Worm (Caenorhabditis elegans) whole organism, L2 larva: ENCODE measurements around the gene ctsa-4.1.

ENCODE experiments used
- R02D3.7 ChIP-seq: fragments of 150-350 bp; optimal IDR thresholded peaks from 2 replicates; lab custom pipeline; 2014; ENCODE audit warnings: missing biosample characterization, missing genetic modification characterization
- alr-1 ChIP-seq: fragments of 150-350 bp; optimal IDR thresholded peaks from 2 replicates; lab custom pipeline; 2014; ENCODE audit warnings: missing biosample characterization, missing genetic modification characterization
- aly-2 ChIP-seq: fragments of 150-350 bp; optimal IDR thresholded peaks from 2 replicates; lab custom pipeline; 2014; ENCODE audit warnings: missing biosample characterization, missing genetic modification characterization
- ama-1 ChIP-seq: fragments of 150-350 bp; optimal IDR thresholded peaks from 2 replicates; lab custom pipeline; 2018; ENCODE audit warnings: inconsistent platforms
- blmp-1 ChIP-seq: sonication (generic microtip); optimal IDR thresholded peaks from 2 replicates; lab custom pipeline; 2017; ENCODE audit warnings: missing genetic modification characterization, mild to moderate bottlenecking, missing compliant biosample characterization, antibody characterized with exemption, moderate library complexity; ENCODE audit not compliant: insufficient read depth
- crh-2 ChIP-seq: sonication (generic microtip); optimal IDR thresholded peaks from 2 replicates; lab custom pipeline; 2017; ENCODE audit warnings: missing biosample characterization, missing genetic modification characterization
- dmd-4 ChIP-seq: sonication (generic microtip); optimal IDR thresholded peaks from 2 replicates; lab custom pipeline; 2017; ENCODE audit warnings: missing biosample characterization, missing genetic modification characterization
- elt-3 ChIP-seq: sonication (generic microtip); optimal IDR thresholded peaks from 2 replicates; lab custom pipeline; 2017; ENCODE audit warnings: missing biosample characterization, missing genetic modification characterization
- fos-1 ChIP-seq: fragments of 150-350 bp; optimal IDR thresholded peaks from 2 replicates; lab custom pipeline; 2014; ENCODE audit warnings: missing biosample characterization, missing genetic modification characterization
- gmeb-1 ChIP-seq: fragments of 150-350 bp; optimal IDR thresholded peaks from 2 replicates; lab custom pipeline; 2014; ENCODE audit warnings: missing biosample characterization, missing genetic modification characterization
- lin-11 ChIP-seq: fragments of 150-350 bp; sonication (generic microtip); optimal IDR thresholded peaks from 2 replicates; lab custom pipeline; 2014; ENCODE audit warnings: missing biosample characterization, missing genetic modification characterization, inconsistent platforms, mixed read lengths
- lin-13 ChIP-seq: fragments of 150-350 bp; optimal IDR thresholded peaks from 2 replicates; lab custom pipeline; 2014; ENCODE audit warnings: missing biosample characterization, missing genetic modification reagents, missing genetic modification characterization
- lin-39 ChIP-seq: fragments of 150-350 bp; optimal IDR thresholded peaks from 2 replicates; lab custom pipeline; 2014; ENCODE audit warnings: missing biosample characterization, missing genetic modification reagents, missing genetic modification characterization
- lsy-2 ChIP-seq, 2 experiments: fragments of 150-350 bp in 1 of 2; sonication (generic microtip) in 1 of 2; optimal IDR thresholded peaks; 2 replicates each; lab custom pipeline; 2014 to 2017; ENCODE audit warnings: missing biosample characterization in 2 of 2, missing genetic modification characterization in 2 of 2
- mbf-1 ChIP-seq: sonication (generic microtip); optimal IDR thresholded peaks from 2 replicates; lab custom pipeline; 2017; ENCODE audit warnings: missing biosample characterization, missing genetic modification characterization
- mdl-1 ChIP-seq, 2 experiments: fragments of 150-350 bp in 1 of 2; sonication (generic microtip) in 1 of 2; optimal IDR thresholded peaks; 2 replicates each; lab custom pipeline; 2017; ENCODE audit warnings: missing biosample characterization in 2 of 2, missing genetic modification characterization in 2 of 2
- nhr-10 ChIP-seq: sonication (generic microtip); optimal IDR thresholded peaks from 2 replicates; lab custom pipeline; 2017; ENCODE audit warnings: missing biosample characterization, missing genetic modification characterization
- nhr-12 ChIP-seq: fragments of 150-350 bp; optimal IDR thresholded peaks from 2 replicates; lab custom pipeline; 2014; ENCODE audit warnings: missing biosample characterization, missing genetic modification characterization
- nhr-129 ChIP-seq: fragments of 150-350 bp; optimal IDR thresholded peaks from 2 replicates; lab custom pipeline; 2014; ENCODE audit warnings: missing biosample characterization, missing genetic modification characterization
- nhr-21 ChIP-seq: fragments of 150-350 bp; optimal IDR thresholded peaks from 2 replicates; lab custom pipeline; 2014; ENCODE audit warnings: missing biosample characterization, missing genetic modification characterization
- nhr-23 ChIP-seq: fragments of 150-350 bp; optimal IDR thresholded peaks from 2 replicates; lab custom pipeline; 2014; ENCODE audit warnings: missing biosample characterization, missing genetic modification reagents, missing genetic modification characterization
- nhr-25 ChIP-seq: fragments of 150-350 bp; sonication (generic microtip); optimal IDR thresholded peaks from 3 replicates; lab custom pipeline; 2014; ENCODE audit warnings: missing biosample characterization, missing genetic modification characterization
- nhr-77 ChIP-seq: fragments of 150-350 bp; optimal IDR thresholded peaks from 2 replicates; lab custom pipeline; 2014; ENCODE audit warnings: missing biosample characterization, missing genetic modification characterization
- peb-1 ChIP-seq: fragments of 150-350 bp; optimal IDR thresholded peaks from 2 replicates; lab custom pipeline; 2014; ENCODE audit warnings: missing biosample characterization, missing genetic modification characterization
- sem-4 ChIP-seq: fragments of 150-350 bp; optimal IDR thresholded peaks from 2 replicates; lab custom pipeline; 2014; ENCODE audit warnings: missing biosample characterization, missing genetic modification reagents, missing genetic modification characterization
- skn-1 ChIP-seq: sonication (generic microtip); optimal IDR thresholded peaks from 2 replicates; lab custom pipeline; 2017; ENCODE audit warnings: missing biosample characterization, missing genetic modification characterization
- sma-3 ChIP-seq: sonication (generic microtip); optimal IDR thresholded peaks from 2 replicates; lab custom pipeline; 2016; ENCODE audit warnings: missing genetic modification reagents, missing genetic modification characterization, missing compliant biosample characterization
- sma-9 ChIP-seq, 2 experiments: fragments of 150-350 bp in 1 of 2; sonication (generic microtip) in 1 of 2; optimal IDR thresholded peaks; 2 replicates each; lab custom pipeline; 2014 to 2016; ENCODE audit warnings: missing genetic modification characterization in 2 of 2, mild to moderate bottlenecking in 1 of 2, missing biosample characterization in 1 of 2, missing compliant biosample characterization in 1 of 2, missing genetic modification reagents in 1 of 2, moderate library complexity in 1 of 2
- snpc-4 ChIP-seq: fragments of 150-350 bp; optimal IDR thresholded peaks from 2 replicates; lab custom pipeline; 2014; ENCODE audit warnings: missing biosample characterization, missing genetic modification characterization
- unc-39 ChIP-seq: fragments of 150-350 bp; optimal IDR thresholded peaks from 2 replicates; lab custom pipeline; 2014; ENCODE audit warnings: missing biosample characterization, missing genetic modification characterization
- unc-55 ChIP-seq: fragments of 150-350 bp; sonication (generic microtip); optimal IDR thresholded peaks from 3 replicates; lab custom pipeline; 2014; ENCODE audit warnings: missing biosample characterization, missing genetic modification reagents, missing genetic modification characterization
- unc-62 ChIP-seq: fragments of 150-350 bp; optimal IDR thresholded peaks from 2 replicates; lab custom pipeline; 2014; ENCODE audit warnings: missing biosample characterization, missing genetic modification reagents, missing genetic modification characterization
- zag-1 ChIP-seq: fragments of 150-350 bp; optimal IDR thresholded peaks from 2 replicates; lab custom pipeline; 2014; ENCODE audit warnings: missing biosample characterization, missing genetic modification characterization
- ztf-1 ChIP-seq: fragments of 200-800 bp; sonication (Bioruptor generic); conservative IDR thresholded peaks from 2 replicates; pipeline ENCODE4 v1.3.6; 2022; ENCODE audit warnings: missing genetic modification characterization, missing compliant biosample characterization
- ztf-11 ChIP-seq: sonication (generic microtip); optimal IDR thresholded peaks from 2 replicates; lab custom pipeline; 2017; ENCODE audit warnings: missing biosample characterization, missing genetic modification characterization
- ztf-4 ChIP-seq: fragments of 150-350 bp; optimal IDR thresholded peaks from 2 replicates; lab custom pipeline; 2014; ENCODE audit warnings: missing biosample characterization, missing genetic modification characterization

ctsa-4.1 gene

ce11 chrII:6371003-6371402 lies 4.2 kb downstream of the ctsa-4.1 start, which contains the start of gene lin-23:
Gene lin-23, plus strand, starts transcription at chrII:6371303.
- no peak for TF ChIP-seq ama-1 (lab: Kevin White, UChicago)
- TF ChIP-seq sem-4 (tag; lab: Kevin White, UChicago): no peak
- TF ChIP-seq mbf-1 (tag; lab: Kevin White, UChicago): no peak
- TF ChIP-seq nhr-12: no peak
- no peak for TF ChIP-seq snpc-4 (tag; lab: Kevin White, UChicago)
- TF ChIP-seq lin-13 (GFP tag; lab: Kevin White, UChicago): no peak
- TF ChIP-seq crh-2 (tag; lab: Kevin White, UChicago): no peak
- TF ChIP-seq lsy-2 (tag; optimal IDR thresholded peaks at IDR 0.05; lab: Kevin White, UChicago): no peak
- no peak for TF ChIP-seq nhr-129
- no peak for TF ChIP-seq R02D3.7 (tag; lab: Kevin White, UChicago)
- no peak for TF ChIP-seq ztf-11
- no peak for TF ChIP-seq aly-2 (tag; lab: Kevin White, UChicago)
- no peak for TF ChIP-seq sma-3

ce11 chrII:6373361-6373760 lies 6.6 kb downstream of the ctsa-4.1 start:
- no peak for TF ChIP-seq lin-11 (tag; lab: Kevin White, UChicago)
- TF ChIP-seq nhr-10 (tag; lab: Kevin White, UChicago): no peak
- TF ChIP-seq ztf-4 (tag; lab: Kevin White, UChicago): no peak
- no peak for TF ChIP-seq nhr-23 (tag; lab: Kevin White, UChicago)
- no peak for TF ChIP-seq R02D3.7 (tag; lab: Kevin White, UChicago)
- TF ChIP-seq sma-3: no peak
- no peak for TF ChIP-seq peb-1 (tag; lab: Kevin White, UChicago)
- TF ChIP-seq unc-55 (GFP tag; lab: Kevin White, UChicago): no peak
- TF ChIP-seq nhr-129: no peak
- TF ChIP-seq unc-62 (GFP tag; lab: Kevin White, UChicago): no peak
- TF ChIP-seq lsy-2 (tag; optimal IDR thresholded peaks at IDR 0.05; lab: Kevin White, UChicago): no peak
- TF ChIP-seq zag-1 (tag; lab: Kevin White, UChicago): no peak
- TF ChIP-seq nhr-77 (tag; lab: Kevin White, UChicago): no peak
- no peak for TF ChIP-seq nhr-25
- TF ChIP-seq alr-1 (tag; lab: Kevin White, UChicago): no peak
- no peak for TF ChIP-seq blmp-1 (tag; lab: Kevin White, UChicago)

ce11 chrII:6374646-6375045 lies 7.8 kb downstream of the ctsa-4.1 start:
- TF ChIP-seq ztf-1 (GFP tag; lab: Robert Waterston, UW) (no peak), snpc-4 (tag; lab: Kevin White, UChicago) (no peak), lsy-2 (tag; optimal IDR thresholded peaks at IDR 0.05; lab: Kevin White, UChicago) (peak in 1 of 2 experiments; percentile 13), nhr-129 (peak; percentile 24), fos-1 (tag; lab: Kevin White, UChicago) (peak; percentile 43), nhr-25 (no peak), unc-39 (tag; lab: Kevin White, UChicago) (no peak), gmeb-1 (peak; percentile 18), ama-1 (lab: Kevin White, UChicago) (peak; percentile 40), crh-2 (tag; lab: Kevin White, UChicago) (peak; percentile 40)
- TF ChIP-seq, all 48 proteins: peak for 6

- no peak for TF ChIP-seq lsy-2 (tag; optimal IDR thresholded peaks at IDR 0.05; lab: Kevin White, UChicago)
- no peak for TF ChIP-seq peb-1 (tag; lab: Kevin White, UChicago)
- no peak for TF ChIP-seq unc-62 (GFP tag; lab: Kevin White, UChicago)
- no peak for TF ChIP-seq sma-9 (GFP tag; optimal IDR thresholded peaks at IDR 0.05; lab: Kevin White, UChicago)
- no peak for TF ChIP-seq sma-9 (tag; optimal IDR thresholded peaks at IDR 0.05; lab: Kevin White, UChicago)
- no peak for TF ChIP-seq nhr-23 (tag; lab: Kevin White, UChicago)
- TF ChIP-seq ztf-1 (GFP tag; lab: Robert Waterston, UW): no peak
- TF ChIP-seq zag-1 (tag; lab: Kevin White, UChicago): no peak
- TF ChIP-seq gmeb-1: no peak
- TF ChIP-seq skn-1 (tag; lab: Kevin White, UChicago): no peak
- TF ChIP-seq elt-3: no peak
- no peak for TF ChIP-seq nhr-129
- TF ChIP-seq mdl-1 (tag; optimal IDR thresholded peaks at IDR 0.05; lab: Kevin White, UChicago): no peak
- TF ChIP-seq lin-11 (tag; lab: Kevin White, UChicago): no peak
- no peak for TF ChIP-seq nhr-21
- no peak for TF ChIP-seq dmd-4 (tag; lab: Kevin White, UChicago)
- no peak for TF ChIP-seq unc-39 (tag; lab: Kevin White, UChicago)
- TF ChIP-seq lin-39: no peak
- no peak for TF ChIP-seq ztf-4 (tag; lab: Kevin White, UChicago)
Measured at ce11 chrII:6376693-6377092, 9.9 kb downstream of the ctsa-4.1 start.
